Worm (Caenorhabditis elegans) whole organism, L4 larva: ENCODE measurements around the gene his-48.

Experiments
- D1046.2 ChIP-seq: fragments of 200-800 bp; sonication (Bioruptor generic); IDR thresholded peaks from 2 replicates; pipeline ENCODE4 v1.3.6; 2022; ENCODE audit warnings: missing genetic modification characterization, missing compliant biosample characterization
- F10B5.3 ChIP-seq: sonication (generic microtip); optimal IDR thresholded peaks from 2 replicates; lab custom pipeline; 2016; ENCODE audit warnings: mild to moderate bottlenecking, missing genetic modification characterization, missing compliant biosample characterization
- F37D6.2 ChIP-seq: sonication (generic microtip); optimal IDR thresholded peaks from 2 replicates; lab custom pipeline; 2016; ENCODE audit warnings: mild to moderate bottlenecking, missing genetic modification characterization, missing compliant biosample characterization
- F49E8.2 ChIP-seq: sonication (generic microtip); optimal IDR thresholded peaks from 2 replicates; lab custom pipeline; 2016; ENCODE audit warnings: missing compliant biosample characterization, mild to moderate bottlenecking, missing genetic modification characterization, borderline replicate concordance
- Y48G9A.11 ChIP-seq: fragments of 200-800 bp; sonication (Bioruptor generic); IDR thresholded peaks from 2 replicates; pipeline ENCODE4 v1.3.6; 2022; ENCODE audit warnings: missing genetic modification reagents, missing genetic modification characterization, missing compliant biosample characterization
- ZK337.2 ChIP-seq: fragments of 200-800 bp; sonication (Bioruptor generic); IDR thresholded peaks from 2 replicates; pipeline ENCODE4 v1.3.6; 2022; ENCODE audit warnings: missing genetic modification reagents, missing genetic modification characterization, missing compliant biosample characterization
- ZK546.5 ChIP-seq, 2 experiments: sonication (generic microtip); optimal IDR thresholded peaks; 2 replicates each; lab custom pipeline; 2017; ENCODE audit warnings: missing biosample characterization in 2 of 2, missing genetic modification characterization in 2 of 2
- ama-1 ChIP-seq: fragments of 150-350 bp; optimal IDR thresholded peaks from 2 replicates; lab custom pipeline; 2014; ENCODE audit warnings: inconsistent platforms, mixed read lengths
- ceh-44 ChIP-seq: fragments of 200-800 bp; sonication (Bioruptor generic); IDR thresholded peaks from 2 replicates; pipeline ENCODE4 v1.3.6; 2022; ENCODE audit warnings: missing genetic modification reagents, missing genetic modification characterization, missing compliant biosample characterization
- ces-1 ChIP-seq: fragments of 150-350 bp; sonication (generic microtip); optimal IDR thresholded peaks from 4 replicates; lab custom pipeline; 2014; ENCODE audit warnings: missing biosample characterization, missing genetic modification reagents, missing genetic modification characterization
- cey-2 ChIP-seq: sonication (generic microtip); optimal IDR thresholded peaks from 3 replicates; lab custom pipeline; 2017; ENCODE audit warnings: missing genetic modification characterization, mild to moderate bottlenecking, missing compliant biosample characterization, antibody characterized with exemption, borderline replicate concordance; ENCODE audit not compliant: insufficient read depth
- daf-19 ChIP-seq: fragments of 200-800 bp; sonication (Bioruptor generic); conservative IDR thresholded peaks from 2 replicates; pipeline ENCODE4 v1.3.6; 2022; ENCODE audit warnings: missing genetic modification characterization, missing compliant biosample characterization
- dmd-8 ChIP-seq: fragments of 200-800 bp; sonication (Bioruptor generic); IDR thresholded peaks from 2 replicates; pipeline ENCODE4 v1.3.6; 2022; ENCODE audit warnings: missing genetic modification characterization, missing compliant biosample characterization
- dve-1 ChIP-seq: sonication (generic microtip); optimal IDR thresholded peaks from 2 replicates; lab custom pipeline; 2017; ENCODE audit warnings: antibody characterized with exemption, mild to moderate bottlenecking, missing genetic modification characterization, missing compliant biosample characterization; ENCODE audit not compliant: insufficient read depth
- fkh-10 ChIP-seq: fragments of 150-350 bp; optimal IDR thresholded peaks from 2 replicates; lab custom pipeline; 2014; ENCODE audit warnings: missing biosample characterization, missing genetic modification reagents, missing genetic modification characterization
- fos-1 ChIP-seq: fragments of 150-350 bp; optimal IDR thresholded peaks from 2 replicates; lab custom pipeline; 2014; ENCODE audit warnings: missing biosample characterization, missing genetic modification characterization
- gei-8 ChIP-seq: fragments of 200-800 bp; sonication (Bioruptor generic); optimal IDR thresholded peaks from 2 replicates; lab custom pipeline; 2018; ENCODE audit warnings: mild to moderate bottlenecking, missing genetic modification characterization, missing compliant biosample characterization
- hif-1 ChIP-seq, 2 experiments: sonication (generic microtip); optimal IDR thresholded peaks; 2 replicates each; lab custom pipeline; 2016 to 2017; ENCODE audit warnings: missing compliant biosample characterization in 2 of 2, missing genetic modification characterization in 2 of 2, missing genetic modification reagents in 2 of 2, missing genotype in 2 of 2, mild to moderate bottlenecking in 1 of 2
- hlh-11 ChIP-seq: fragments of 200-800 bp; sonication (Bioruptor generic); optimal IDR thresholded peaks from 2 replicates; lab custom pipeline; 2018; ENCODE audit warnings: mild to moderate bottlenecking, missing genetic modification characterization, missing compliant biosample characterization
- jun-1 ChIP-seq: fragments of 150-350 bp; optimal IDR thresholded peaks from 2 replicates; lab custom pipeline; 2014; ENCODE audit warnings: missing biosample characterization, missing genetic modification reagents, missing genetic modification characterization
- lim-7 ChIP-seq: fragments of 200-800 bp; sonication (Bioruptor generic); IDR thresholded peaks from 2 replicates; pipeline ENCODE4 v1.3.6; 2022; ENCODE audit warnings: missing genetic modification characterization, missing compliant biosample characterization
- lin-1 ChIP-seq: fragments of 200-800 bp; sonication (Bioruptor generic); IDR thresholded peaks from 2 replicates; pipeline ENCODE4 v1.3.6; 2022; ENCODE audit warnings: missing genetic modification reagents, missing genetic modification characterization, missing compliant biosample characterization
- lin-13 ChIP-seq: fragments of 150-350 bp; optimal IDR thresholded peaks from 2 replicates; lab custom pipeline; 2014; ENCODE audit warnings: missing biosample characterization, missing genetic modification reagents, missing genetic modification characterization
- lin-38 ChIP-seq: fragments of 200-800 bp; sonication (Bioruptor generic); IDR thresholded peaks from 2 replicates; pipeline ENCODE4 v1.3.6; 2022; ENCODE audit warnings: missing genetic modification reagents, missing genetic modification characterization, missing compliant biosample characterization
- lsy-2 ChIP-seq, 2 experiments: fragments of 150-350 bp in 1 of 2; sonication (generic microtip) in 1 of 2; optimal IDR thresholded peaks; 2 replicates each; lab custom pipeline; 2014 to 2017; ENCODE audit warnings: missing biosample characterization in 2 of 2, missing genetic modification characterization in 2 of 2
- madf-9 ChIP-seq: fragments of 200-800 bp; sonication (Bioruptor generic); conservative IDR thresholded peaks from 2 replicates; pipeline ENCODE4 v1.3.6; 2022; ENCODE audit warnings: missing genetic modification reagents, missing genetic modification characterization, missing compliant biosample characterization
- mep-1 ChIP-seq: fragments of 150-350 bp; sonication (generic microtip); optimal IDR thresholded peaks from 3 replicates; lab custom pipeline; 2014; ENCODE audit warnings: missing biosample characterization, missing genetic modification characterization
- mes-2 ChIP-seq: sonication (generic microtip); optimal IDR thresholded peaks from 2 replicates; lab custom pipeline; 2016; ENCODE audit warnings: missing genotype, mild to moderate bottlenecking, missing genetic modification characterization, missing compliant biosample characterization; ENCODE audit not compliant: poor library complexity, severe bottlenecking
- nhr-10 ChIP-seq: fragments of 150-350 bp; optimal IDR thresholded peaks from 2 replicates; lab custom pipeline; 2014; ENCODE audit warnings: missing biosample characterization, missing genetic modification characterization
- nhr-11 ChIP-seq: fragments of 150-350 bp; optimal IDR thresholded peaks from 2 replicates; lab custom pipeline; 2014; ENCODE audit warnings: missing biosample characterization, missing genetic modification characterization
- nhr-111 ChIP-seq: fragments of 200-800 bp; sonication (Bioruptor generic); optimal IDR thresholded peaks from 2 replicates; lab custom pipeline; 2018; ENCODE audit warnings: mild to moderate bottlenecking, missing genetic modification characterization, missing compliant biosample characterization
- nhr-25 ChIP-seq: sonication (generic microtip); optimal IDR thresholded peaks from 2 replicates; lab custom pipeline; 2017; ENCODE audit warnings: missing genetic modification characterization, mild to moderate bottlenecking, missing compliant biosample characterization, antibody characterized with exemption, moderate library complexity, borderline replicate concordance; ENCODE audit not compliant: insufficient read depth
- nhr-28 ChIP-seq: fragments of 150-350 bp; optimal IDR thresholded peaks from 2 replicates; lab custom pipeline; 2014; ENCODE audit warnings: missing biosample characterization, missing genetic modification characterization
- nhr-41 ChIP-seq: fragments of 200-800 bp; sonication (Bioruptor generic); IDR thresholded peaks from 2 replicates; pipeline ENCODE4 v1.3.6; 2022; ENCODE audit warnings: missing genetic modification reagents, missing genetic modification characterization, missing compliant biosample characterization
- nhr-42 ChIP-seq: fragments of 200-800 bp; sonication (Bioruptor generic); IDR thresholded peaks from 2 replicates; pipeline ENCODE4 v1.3.6; 2022; ENCODE audit warnings: missing genetic modification characterization, missing compliant biosample characterization
- nhr-76 ChIP-seq: fragments of 150-350 bp; optimal IDR thresholded peaks from 2 replicates; lab custom pipeline; 2014; ENCODE audit warnings: missing biosample characterization, missing genetic modification characterization
- nhr-77 ChIP-seq: fragments of 150-350 bp; optimal IDR thresholded peaks from 2 replicates; lab custom pipeline; 2014; ENCODE audit warnings: missing biosample characterization, missing genetic modification characterization
- pha-4 ChIP-seq, 2 experiments: fragments of 150-350 bp in 1 of 2; fragments of 200-800 bp in 1 of 2; sonication (Bioruptor generic) in 1 of 2; IDR thresholded peaks in 1 of 2; optimal IDR thresholded peaks in 1 of 2; 2 replicates each; pipeline versions ENCODE4 v1.3.6 to Lab custom; 2014 to 2022; ENCODE audit warnings: missing genetic modification characterization in 2 of 2, missing genetic modification reagents in 2 of 2, missing biosample characterization in 1 of 2, missing compliant biosample characterization in 1 of 2
- saeg-2 ChIP-seq: fragments of 200-800 bp; sonication (Bioruptor generic); IDR thresholded peaks from 2 replicates; pipeline ENCODE4 v1.3.6; 2022; ENCODE audit warnings: missing genetic modification reagents, missing genetic modification characterization, missing compliant biosample characterization
- sdz-12 ChIP-seq: fragments of 200-800 bp; sonication (Bioruptor generic); optimal IDR thresholded peaks from 2 replicates; lab custom pipeline; 2018; ENCODE audit warnings: mild to moderate bottlenecking, missing genetic modification characterization, missing compliant biosample characterization
- skn-1 ChIP-seq: fragments of 150-350 bp; optimal IDR thresholded peaks from 2 replicates; lab custom pipeline; 2014; ENCODE audit warnings: missing biosample characterization, missing genetic modification characterization
- tag-97 ChIP-seq: fragments of 200-800 bp; sonication (Bioruptor generic); IDR thresholded peaks from 2 replicates; pipeline ENCODE4 v1.3.6; 2022; ENCODE audit warnings: missing genetic modification characterization, missing compliant biosample characterization
- tra-1 ChIP-seq: fragments of 200-800 bp; sonication (Bioruptor generic); IDR thresholded peaks from 2 replicates; pipeline ENCODE4 v1.3.6; 2022; ENCODE audit warnings: missing genetic modification reagents, missing genetic modification characterization, missing compliant biosample characterization
- zag-1 ChIP-seq: fragments of 150-350 bp; optimal IDR thresholded peaks from 2 replicates; lab custom pipeline; 2014; ENCODE audit warnings: missing biosample characterization, missing genetic modification characterization
- zfp-2 ChIP-seq: sonication (generic microtip); optimal IDR thresholded peaks from 2 replicates; lab custom pipeline; 2016; ENCODE audit warnings: mild to moderate bottlenecking, missing genetic modification characterization, missing compliant biosample characterization
- ztf-11 ChIP-seq: fragments of 150-350 bp; optimal IDR thresholded peaks from 2 replicates; lab custom pipeline; 2014; ENCODE audit warnings: missing biosample characterization, missing genetic modification characterization

The his-48 gene

ce11 chrIV:11298154-11299086 is 26.1 kb upstream of the his-48 start, which contains the start of the genes B0035.15 and dnj-1 (continued):
- TF ChIP-seq lim-7 (GFP tag; lab: Robert Waterston, UW) (no peak), ceh-44 (GFP tag; lab: Robert Waterston, UW) (no peak), D1046.2 (GFP tag; lab: Robert Waterston, UW) (no peak), nhr-28 (tag; lab: Kevin White, UChicago) (peak; percentile 62), tag-97 (GFP tag; lab: Robert Waterston, UW) (no peak), mep-1 (peak; percentile 56), sdz-12 (no peak)
- TF ChIP-seq, all 104 proteins: peak for 11

- TF ChIP-seq nhr-10: no peak
- no peak for TF ChIP-seq Y48G9A.11 (GFP tag; lab: Robert Waterston, UW)
- no peak for TF ChIP-seq gei-8 (GFP tag; lab: Kevin White, UChicago)
- TF ChIP-seq ama-1: no peak
- TF ChIP-seq madf-9 (GFP tag; lab: Robert Waterston, UW): no peak
- no peak for TF ChIP-seq nhr-41 (GFP tag; lab: Robert Waterston, UW)
- TF ChIP-seq ZK546.5 (tag; optimal IDR thresholded peaks at IDR 0.05; lab: Kevin White, UChicago): no peak
- no peak for TF ChIP-seq jun-1 (tag; lab: Kevin White, UChicago)
- TF ChIP-seq hlh-11: no peak
- TF ChIP-seq nhr-28 (tag; lab: Kevin White, UChicago): no peak
- TF ChIP-seq tra-1 (GFP tag; lab: Robert Waterston, UW): no peak
- no peak for TF ChIP-seq sdz-12
- no peak for TF ChIP-seq saeg-2 (GFP tag; lab: Robert Waterston, UW)
Measured at ce11 chrIV:11304970-11305369, 19.6 kb upstream of the his-48 start.

- no peak for TF ChIP-seq cey-2 (tag; lab: Kevin White, UChicago)
- TF ChIP-seq dmd-8 (GFP tag; lab: Robert Waterston, UW): no peak
- peak; percentile 58 for TF ChIP-seq dve-1 (tag; lab: Kevin White, UChicago)
- TF ChIP-seq nhr-25 (tag; lab: Kevin White, UChicago): no peak
- no peak for TF ChIP-seq zag-1 (tag; lab: Kevin White, UChicago)
- no peak for TF ChIP-seq mes-2
- TF ChIP-seq nhr-28 (tag; lab: Kevin White, UChicago): peak; percentile 43
- TF ChIP-seq hif-1 (tag; optimal IDR thresholded peaks at IDR 0.05; lab: Kevin White, UChicago): no peak
- no peak for TF ChIP-seq lsy-2 (tag; optimal IDR thresholded peaks at IDR 0.05; lab: Kevin White, UChicago)
- no peak for TF ChIP-seq nhr-42 (GFP tag; lab: Robert Waterston, UW)
- no peak for TF ChIP-seq nhr-11
- TF ChIP-seq lin-1 (GFP tag; lab: Robert Waterston, UW): no peak
- peak; percentile 45 for TF ChIP-seq nhr-77
- TF ChIP-seq F49E8.2 (tag; lab: Kevin White, UChicago): no peak
- TF ChIP-seq nhr-111: no peak
- TF ChIP-seq daf-19 (GFP tag; lab: Robert Waterston, UW): no peak
- TF ChIP-seq zfp-2: no peak
- no peak for TF ChIP-seq skn-1
- no peak for TF ChIP-seq lin-13
- TF ChIP-seq pha-4 (GFP tag; IDR thresholded peaks at IDR 0.05; lab: Robert Waterston, UW): no peak
- TF ChIP-seq pha-4 (tag; optimal IDR thresholded peaks at IDR 0.05; lab: Kevin White, UChicago): no peak
- no peak for TF ChIP-seq fos-1
- no peak for TF ChIP-seq lin-38
- TF ChIP-seq fkh-10 (GFP tag; lab: Kevin White, UChicago): no peak
- no peak for TF ChIP-seq nhr-76
- no peak for TF ChIP-seq F37D6.2 (tag; lab: Kevin White, UChicago)
- no peak for TF ChIP-seq ztf-11 (tag; lab: Kevin White, UChicago)
- no peak for TF ChIP-seq ZK337.2 (GFP tag; lab: Robert Waterston, UW)
- TF ChIP-seq ces-1: no peak
- TF ChIP-seq tra-1 (GFP tag; lab: Robert Waterston, UW): no peak
- no peak for TF ChIP-seq F10B5.3
Measured at ce11 chrIV:11306548-11306947, 18.0 kb upstream of the his-48 start, which contains the start of gene B0035.13. Gene B0035.13 (minus strand): TSS chrIV:11306720.
